Fruit fly (Drosophila melanogaster): ENCODE results near the gene Akh.

Gene Akh

dm6 chr3L:4102496-4103257 is 38.6 kb upstream of the Akh start, which contains the start of gene CG14995 (continued):
- TF ChIP-seq Sin3A (optimal IDR thresholded peaks at IDR 0.05), result no peak
- no peak for TF ChIP-seq ssp (GFP tag; IDR thresholded peaks at IDR 0.05)
- peak; percentile 58 for TF ChIP-seq CG6765 (GFP tag; optimal IDR thresholded peaks at IDR 0.05)
- no peak for TF ChIP-seq CG17912 (GFP tag; optimal IDR thresholded peaks at IDR 0.05)
- TF ChIP-seq abd-A (tag; optimal IDR thresholded peaks at IDR 0.05), result peak; percentile 66
- peak; percentile 0 for TF ChIP-seq cwo (GFP tag; optimal IDR thresholded peaks at IDR 0.05)
- peak; percentile 12 for TF ChIP-seq Max (GFP tag; optimal IDR thresholded peaks at IDR 0.05)
- no peak for TF ChIP-seq Xrp1 (GFP tag; IDR thresholded peaks at IDR 0.05)
- no peak for TF ChIP-seq CG10274 (GFP tag; optimal IDR thresholded peaks at IDR 0.05)
- TF ChIP-seq nom (GFP tag; optimal IDR thresholded peaks at IDR 0.05), result peak; percentile 77
- peak; percentile 93 for TF ChIP-seq sens (GFP tag)
- TF ChIP-seq CG13424 (tag; optimal IDR thresholded peaks at IDR 0.05), result no peak
- no peak for TF ChIP-seq pfk (GFP tag; optimal IDR thresholded peaks at IDR 0.05)
- TF ChIP-seq al (GFP tag; IDR thresholded peaks at IDR 0.05), result no peak
- TF ChIP-seq sima (GFP tag; optimal IDR thresholded peaks at IDR 0.05), result no peak
- TF ChIP-seq lab (GFP tag; optimal IDR thresholded peaks at IDR 0.05), result peak; percentile 67
- no peak for TF ChIP-seq CG4424 (GFP tag; optimal IDR thresholded peaks at IDR 0.05)
- TF ChIP-seq CG11504 (tag; optimal IDR thresholded peaks at IDR 0.05), result peak; percentile 14
- peak; percentile 31 for TF ChIP-seq CG3163 (GFP tag; optimal IDR thresholded peaks at IDR 0.05)
- no peak for TF ChIP-seq CG17802 (tag; optimal IDR thresholded peaks at IDR 0.05)
- no peak for TF ChIP-seq gt (GFP tag; IDR thresholded peaks at IDR 0.05)
- peak; percentile 75; the same call in 1 of the 3 replicates for TF ChIP-seq CG34422 (GFP tag; IDR thresholded peaks at IDR 0.05)
- TF ChIP-seq mld (GFP tag; IDR thresholded peaks at IDR 0.05; ENCODE audit: partially characterized antibody), result no peak
- TF ChIP-seq bigmax (GFP tag; optimal IDR thresholded peaks at IDR 0.05), result no peak
- peak; percentile 21 for TF ChIP-seq dmrt99B (tag; optimal IDR thresholded peaks at IDR 0.05)
- TF ChIP-seq Chrac-16 (GFP tag; optimal IDR thresholded peaks at IDR 0.05), result no peak
- no peak for TF ChIP-seq Atf-2 (GFP tag; optimal IDR thresholded peaks at IDR 0.05)
- TF ChIP-seq Eip74EF (GFP tag; optimal IDR thresholded peaks at IDR 0.05), result peak in 1 of 2 experiments; percentile 57
- no peak for TF ChIP-seq CG6689 (GFP tag; IDR thresholded peaks at IDR 0.05)
- no peak for TF ChIP-seq CG14965 (GFP tag; optimal IDR thresholded peaks at IDR 0.05; ENCODE audit: borderline replicate concordance)
- TF ChIP-seq unpg (GFP tag; optimal IDR thresholded peaks at IDR 0.05), result no peak
- peak; percentile 41 for TF ChIP-seq CG4617 (GFP tag; optimal IDR thresholded peaks at IDR 0.05; ENCODE audit: borderline replicate concordance)
- no peak for TF ChIP-seq pho (GFP tag; optimal IDR thresholded peaks at IDR 0.05)
- no peak for TF ChIP-seq gem (tag; optimal IDR thresholded peaks at IDR 0.05)
- TF ChIP-seq nmo (GFP tag; optimal IDR thresholded peaks at IDR 0.05), result no peak
- TF ChIP-seq so (GFP tag; IDR thresholded peaks at IDR 0.05), result no peak
- peak; percentile 24 for TF ChIP-seq gro (GFP tag; optimal IDR thresholded peaks at IDR 0.05)
- TF ChIP-seq prd (optimal IDR thresholded peaks at IDR 0.05), result no peak
- TF ChIP-seq prd (GFP tag; IDR thresholded peaks at IDR 0.05), result no peak
- peak; percentile 72; the same call in 2 of the 3 replicates for TF ChIP-seq ci (GFP tag; IDR thresholded peaks at IDR 0.05)
- no peak for TF ChIP-seq CG9876 (GFP tag; optimal IDR thresholded peaks at IDR 0.05)
- no peak for TF ChIP-seq Aef1 (GFP tag; IDR thresholded peaks at IDR 0.05)
- TF ChIP-seq Abd-B (GFP tag; optimal IDR thresholded peaks at IDR 0.05), result no peak
- no peak for TF ChIP-seq CG18011 (GFP tag; optimal IDR thresholded peaks at IDR 0.05)
- no peak for TF ChIP-seq fd96Cb (tag; optimal IDR thresholded peaks at IDR 0.05)
- TF ChIP-seq CG7745 (tag; optimal IDR thresholded peaks at IDR 0.05), result no peak
- no peak for TF ChIP-seq CG12236 (GFP tag; optimal IDR thresholded peaks at IDR 0.05)
- no peak for TF ChIP-seq onecut (GFP tag; IDR thresholded peaks at IDR 0.05)
- no peak for TF ChIP-seq yki (optimal IDR thresholded peaks at IDR 0.05)
- TF ChIP-seq inv (GFP tag; IDR thresholded peaks at IDR 0.05; ENCODE audit: partially characterized antibody), result peak; percentile 31; the same call in 1 of the 2 replicates

Measured in whole organism, embryonic.